Worm (Caenorhabditis elegans) whole organism, early embryonic: ENCODE results near the gene F40H3.2.

Experiments used
- B0310.2 ChIP-seq: sonication (generic microtip); optimal IDR thresholded peaks from 2 replicates; lab custom pipeline; 2016; ENCODE audit warnings: mild to moderate bottlenecking, missing genetic modification characterization, missing compliant biosample characterization
- F13C5.2 ChIP-seq: sonication (generic microtip); optimal IDR thresholded peaks from 2 replicates; lab custom pipeline; 2017; ENCODE audit warnings: mild to moderate bottlenecking, missing genetic modification characterization, inconsistent platforms, missing compliant biosample characterization
- aly-1 ChIP-seq: sonication (generic microtip); optimal IDR thresholded peaks from 2 replicates; lab custom pipeline; 2016; ENCODE audit warnings: missing genetic modification characterization, missing compliant biosample characterization
- ama-1 ChIP-seq: fragments of 150-350 bp; optimal IDR thresholded peaks from 2 replicates; lab custom pipeline; 2014
- ceh-13 ChIP-seq: fragments of 200-800 bp; sonication (Bioruptor generic); optimal IDR thresholded peaks from 2 replicates; lab custom pipeline; 2018; ENCODE audit warnings: mild to moderate bottlenecking, missing genetic modification characterization, missing compliant biosample characterization
- ceh-36 ChIP-seq: sonication (generic microtip); optimal IDR thresholded peaks from 2 replicates; lab custom pipeline; 2016; ENCODE audit warnings: missing genetic modification characterization, inconsistent platforms, missing compliant biosample characterization
- ets-7 ChIP-seq: sonication (generic microtip); optimal IDR thresholded peaks from 2 replicates; lab custom pipeline; 2016; ENCODE audit warnings: missing genotype, missing genetic modification characterization, missing compliant biosample characterization
- flt-1 ChIP-seq: fragments of 200-800 bp; sonication (Bioruptor generic); IDR thresholded peaks from 2 replicates; pipeline ENCODE4 v1.3.6; 2022; ENCODE audit warnings: missing genetic modification characterization, missing compliant biosample characterization
- hmbx-1 ChIP-seq: sonication (generic microtip); optimal IDR thresholded peaks from 2 replicates; lab custom pipeline; 2016; ENCODE audit warnings: mild to moderate bottlenecking, missing genetic modification characterization, missing compliant biosample characterization
- hmg-4 ChIP-seq: fragments of 200-800 bp; sonication (Bioruptor generic); optimal IDR thresholded peaks from 2 replicates; lab custom pipeline; 2018; ENCODE audit warnings: mild to moderate bottlenecking, missing genetic modification characterization, missing compliant biosample characterization
- hnd-1 ChIP-seq: sonication (generic microtip); optimal IDR thresholded peaks from 2 replicates; lab custom pipeline; 2016; ENCODE audit warnings: missing genetic modification characterization, missing compliant biosample characterization
- pes-1 ChIP-seq: fragments of 200-800 bp; sonication (Bioruptor generic); IDR thresholded peaks from 2 replicates; pipeline ENCODE4 v1.3.6; 2022; ENCODE audit warnings: missing genetic modification reagents, missing genetic modification characterization, missing compliant biosample characterization
- scrt-1 ChIP-seq: fragments of 200-800 bp; sonication (Bioruptor generic); IDR thresholded peaks from 2 replicates; pipeline ENCODE4 v1.3.6; 2022; ENCODE audit warnings: missing genetic modification characterization, missing compliant biosample characterization
- sea-1 ChIP-seq: fragments of 200-800 bp; sonication (Bioruptor generic); conservative IDR thresholded peaks from 2 replicates; pipeline ENCODE4 v1.3.6; 2022; ENCODE audit warnings: missing genetic modification characterization, missing compliant biosample characterization
- tbx-11 ChIP-seq: fragments of 200-800 bp; sonication (Bioruptor generic); IDR thresholded peaks from 2 replicates; pipeline ENCODE4 v1.3.6; 2022; ENCODE audit warnings: missing genetic modification characterization, missing compliant biosample characterization
- tbx-37 ChIP-seq: fragments of 200-800 bp; sonication (Bioruptor generic); conservative IDR thresholded peaks from 2 replicates; pipeline ENCODE4 v1.3.6; 2022; ENCODE audit warnings: missing genetic modification reagents, missing genetic modification characterization, missing compliant biosample characterization
- tra-4 ChIP-seq: sonication (generic microtip); optimal IDR thresholded peaks from 2 replicates; lab custom pipeline; 2017; ENCODE audit warnings: missing genetic modification characterization, missing compliant biosample characterization

Gene F40H3.2

ce11 chrII:6139484-6139883, 34.0 kb upstream of the F40H3.2 start:
- no peak for TF ChIP-seq sea-1 (GFP tag; lab: Robert Waterston, UW)
- TF ChIP-seq ceh-13 (GFP tag; lab: Kevin White, UChicago): no peak
- TF ChIP-seq F13C5.2 (tag; lab: Kevin White, UChicago): no peak
- TF ChIP-seq hmg-4 (GFP tag; lab: Kevin White, UChicago): no peak
- no peak for TF ChIP-seq hnd-1 (tag; lab: Kevin White, UChicago)
- TF ChIP-seq tbx-11 (GFP tag; lab: Robert Waterston, UW): no peak
- TF ChIP-seq ets-7 (tag; lab: Kevin White, UChicago): no peak
- TF ChIP-seq ama-1: no peak
- TF ChIP-seq tra-4 (tag; lab: Kevin White, UChicago): no peak
- no peak for TF ChIP-seq B0310.2
- no peak for TF ChIP-seq ceh-36 (tag; lab: Kevin White, UChicago)
- no peak for TF ChIP-seq tbx-37
- no peak for TF ChIP-seq pes-1
- TF ChIP-seq flt-1 (GFP tag; lab: Robert Waterston, UW): no peak
- no peak for TF ChIP-seq scrt-1 (GFP tag; lab: Robert Waterston, UW)

ce11 chrII:6142539-6142938, 30.9 kb upstream of the F40H3.2 start:
- TF ChIP-seq B0310.2: no peak
- TF ChIP-seq F13C5.2 (tag; lab: Kevin White, UChicago): no peak
- TF ChIP-seq flt-1 (GFP tag; lab: Robert Waterston, UW): no peak

DNA sequence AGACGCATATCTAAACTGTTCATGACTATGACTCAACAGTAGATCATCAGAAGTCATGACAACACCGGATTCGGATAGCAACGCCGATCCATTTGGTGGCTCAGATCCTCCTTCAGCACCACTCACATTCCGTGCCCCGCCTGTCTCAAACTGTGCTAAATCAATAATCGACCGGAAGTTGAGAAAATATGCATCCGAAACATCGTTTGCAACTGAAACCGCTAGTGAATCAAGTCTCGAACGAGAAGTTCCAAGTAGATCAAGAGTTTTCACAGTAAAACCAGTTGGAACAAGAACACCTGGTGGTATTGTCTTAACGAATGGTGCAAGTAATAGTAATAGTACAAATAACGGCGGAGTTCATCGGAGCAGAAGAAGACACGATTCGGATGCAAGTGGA, 26.3 kb upstream of the F40H3.2 start:
- TF ChIP-seq tra-4 (tag; lab: Kevin White, UChicago) (no peak), hmg-4 (GFP tag; lab: Kevin White, UChicago) (no peak), tbx-37 (no peak), ama-1 (no peak), B0310.2 (no peak), aly-1 (tag; lab: Kevin White, UChicago) (no peak), hmbx-1 (tag; lab: Kevin White, UChicago) (no peak), ceh-13 (GFP tag; lab: Kevin White, UChicago) (no peak), hnd-1 (tag; lab: Kevin White, UChicago) (no peak), tbx-11 (GFP tag; lab: Robert Waterston, UW) (no peak), scrt-1 (GFP tag; lab: Robert Waterston, UW) (no peak), F13C5.2 (tag; lab: Kevin White, UChicago) (no peak), ets-7 (tag; lab: Kevin White, UChicago) (no peak), pes-1 (no peak), sea-1 (GFP tag; lab: Robert Waterston, UW) (no peak), ceh-36 (tag; lab: Kevin White, UChicago) (no peak), flt-1 (GFP tag; lab: Robert Waterston, UW) (no peak)

ce11 chrII:6148369-6148768, 25.1 kb upstream of the F40H3.2 start:
- TF ChIP-seq F13C5.2 (tag; lab: Kevin White, UChicago): no peak
- TF ChIP-seq hmbx-1 (tag; lab: Kevin White, UChicago): no peak
- TF ChIP-seq ama-1: no peak
- TF ChIP-seq B0310.2: no peak
- TF ChIP-seq scrt-1 (GFP tag; lab: Robert Waterston, UW): no peak
- TF ChIP-seq ceh-13 (GFP tag; lab: Kevin White, UChicago): no peak
- no peak for TF ChIP-seq hmg-4 (GFP tag; lab: Kevin White, UChicago)
- TF ChIP-seq ceh-36 (tag; lab: Kevin White, UChicago): no peak
- TF ChIP-seq pes-1: no peak
- no peak for TF ChIP-seq tbx-37
- TF ChIP-seq sea-1 (GFP tag; lab: Robert Waterston, UW): no peak
- TF ChIP-seq aly-1 (tag; lab: Kevin White, UChicago): no peak
- no peak for TF ChIP-seq tbx-11 (GFP tag; lab: Robert Waterston, UW)
- TF ChIP-seq flt-1 (GFP tag; lab: Robert Waterston, UW): no peak
- no peak for TF ChIP-seq tra-4 (tag; lab: Kevin White, UChicago)
- TF ChIP-seq ets-7 (tag; lab: Kevin White, UChicago): no peak
- TF ChIP-seq hnd-1 (tag; lab: Kevin White, UChicago): no peak

DNA sequence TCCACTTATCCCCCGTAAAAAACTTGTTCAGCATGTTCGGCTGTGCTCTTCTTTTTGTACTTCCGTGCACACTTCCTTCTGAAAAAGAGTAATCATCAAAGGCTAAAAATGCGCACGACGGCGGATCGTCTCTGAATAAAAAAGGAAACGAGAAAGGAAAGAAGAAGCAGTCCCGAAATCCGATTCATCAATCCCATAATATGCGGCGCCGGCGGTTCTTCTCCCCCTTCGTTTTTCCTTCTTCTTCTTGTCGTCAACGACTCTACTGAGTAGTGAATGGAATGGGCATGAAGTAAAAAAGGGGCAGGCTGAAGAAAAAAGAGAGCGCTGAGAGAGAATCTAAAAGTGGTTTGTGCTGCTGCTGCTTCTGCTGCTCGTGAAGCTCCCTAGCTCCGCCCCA, 24.0 kb upstream of the F40H3.2 start:
- TF ChIP-seq flt-1 (GFP tag; lab: Robert Waterston, UW) (no peak), ets-7 (tag; lab: Kevin White, UChicago) (no peak), scrt-1 (GFP tag; lab: Robert Waterston, UW) (no peak), ceh-13 (GFP tag; lab: Kevin White, UChicago) (no peak)

ce11 chrII:6158111-6158510, 15.3 kb upstream of the F40H3.2 start:
- TF ChIP-seq tbx-11 (GFP tag; lab: Robert Waterston, UW) (no peak), sea-1 (GFP tag; lab: Robert Waterston, UW) (no peak), ceh-13 (GFP tag; lab: Kevin White, UChicago) (no peak), B0310.2 (no peak), F13C5.2 (tag; lab: Kevin White, UChicago) (no peak)

DNA sequence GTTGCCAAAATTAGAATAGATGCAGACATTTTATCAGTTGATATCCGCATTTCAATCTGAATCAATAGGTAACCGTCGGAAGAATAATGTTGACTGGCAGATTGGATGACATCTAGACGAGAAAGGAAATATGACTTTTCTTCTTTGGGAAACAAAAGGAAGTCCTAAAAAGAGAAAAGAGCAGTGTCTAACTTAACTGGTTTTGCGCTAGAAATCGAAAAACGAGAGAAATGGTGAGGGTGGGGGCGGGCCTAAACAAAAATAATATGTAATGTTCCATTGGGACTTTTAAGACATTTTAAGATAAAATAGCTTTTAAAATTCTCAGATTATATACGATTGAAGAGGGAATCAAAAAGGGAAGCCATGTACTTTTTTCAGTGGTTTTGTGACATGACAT, 12.5 kb upstream of the F40H3.2 start, which contains the start of gene exp-1:
exp-1 (minus strand) TSS at position 101 of the 400 bp plus-strand sequence.
- TF ChIP-seq tbx-11 (GFP tag; lab: Robert Waterston, UW): no peak

ce11 chrII:6165152-6165551, 8.3 kb upstream of the F40H3.2 start:
- no peak for TF ChIP-seq B0310.2
- TF ChIP-seq scrt-1 (GFP tag; lab: Robert Waterston, UW): no peak
- no peak for TF ChIP-seq flt-1 (GFP tag; lab: Robert Waterston, UW)
- TF ChIP-seq aly-1 (tag; lab: Kevin White, UChicago): no peak
